Worm (Caenorhabditis elegans): ENCODE data around the gene gcsh-1.

Gene gcsh-1

DNA sequence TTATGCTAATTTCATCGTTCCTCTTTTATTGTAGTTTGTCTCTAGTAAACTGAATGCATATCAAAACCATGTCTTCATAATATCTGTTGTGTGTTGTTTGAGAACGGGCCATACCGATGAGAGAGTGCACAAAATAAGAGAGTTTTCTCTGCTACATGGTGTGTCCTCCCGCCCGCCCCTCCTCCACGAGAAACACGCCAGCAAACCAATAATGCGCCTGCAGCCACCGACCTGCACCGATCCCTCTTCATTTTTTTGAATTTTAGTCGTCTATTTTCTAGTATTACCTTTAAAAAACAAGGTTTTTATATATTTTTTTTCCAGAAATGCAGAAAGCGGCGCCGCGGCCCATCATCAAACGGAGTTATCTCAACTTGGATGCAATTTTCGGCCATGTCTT is 34.6 kb downstream of the gcsh-1 start, which contains the start of gene gfi-3 (continued):
- TF ChIP-seq daf-12 (tag; optimal IDR thresholded peaks at IDR 0.05), result no peak
- no peak for TF ChIP-seq unc-39 (tag; optimal IDR thresholded peaks at IDR 0.05)
- TF ChIP-seq aha-1 (tag), result peak; percentile 95
- peak; percentile 64 for TF ChIP-seq mxl-3 (GFP tag; optimal IDR thresholded peaks at IDR 0.05)
- no peak for TF ChIP-seq daf-19 (GFP tag; conservative IDR thresholded peaks at IDR 0.05)
- peak; percentile 12 for TF ChIP-seq spr-3 (GFP tag; optimal IDR thresholded peaks at IDR 0.05)
- TF ChIP-seq tag-97 (GFP tag; IDR thresholded peaks at IDR 0.05), result no peak
- no peak for TF ChIP-seq snpc-1.2 (GFP tag; IDR thresholded peaks at IDR 0.05)
- peak; percentile 77 for TF ChIP-seq T26A8.4 (GFP tag; IDR thresholded peaks at IDR 0.05)
- TF ChIP-seq lin-13 (GFP tag; optimal IDR thresholded peaks at IDR 0.05), result peak; percentile 61
- TF ChIP-seq mep-1 (tag; optimal IDR thresholded peaks at IDR 0.05), result peak; percentile 92
- no peak for TF ChIP-seq lir-3 (tag; optimal IDR thresholded peaks at IDR 0.05)
- no peak for TF ChIP-seq nhr-237 (tag; optimal IDR thresholded peaks at IDR 0.05)
- peak; percentile 72 for TF ChIP-seq ctbp-1 (GFP tag; IDR thresholded peaks at IDR 0.05)
- TF ChIP-seq nhr-28 (tag; optimal IDR thresholded peaks at IDR 0.05), result peak; percentile 67
- peak; percentile 61; the same call in 1 of the 2 replicates for TF ChIP-seq tra-1 (GFP tag; IDR thresholded peaks at IDR 0.05)
- no peak for TF ChIP-seq F26F4.8 (GFP tag; conservative IDR thresholded peaks at IDR 0.05)
- peak; percentile 30 for TF ChIP-seq nhr-77 (tag; optimal IDR thresholded peaks at IDR 0.05)
- peak; percentile 53 for TF ChIP-seq F37D6.2 (tag; optimal IDR thresholded peaks at IDR 0.05)
- TF ChIP-seq F10B5.3 (tag; optimal IDR thresholded peaks at IDR 0.05), result no peak
- TF ChIP-seq spr-1 (tag; optimal IDR thresholded peaks at IDR 0.05), result peak; percentile 46
- TF ChIP-seq gei-8 (GFP tag; optimal IDR thresholded peaks at IDR 0.05), result no peak
- no peak for TF ChIP-seq mdt-29 (GFP tag; IDR thresholded peaks at IDR 0.05)
- no peak for TF ChIP-seq Y105C5A.15 (GFP tag; IDR thresholded peaks at IDR 0.05)
- peak; percentile 45 for TF ChIP-seq ztf-7 (tag; optimal IDR thresholded peaks at IDR 0.05)
- TF ChIP-seq unc-62 (GFP tag; optimal IDR thresholded peaks at IDR 0.05 in 1 of 2), result no peak
- no peak for TF ChIP-seq unc-62 (tag; optimal IDR thresholded peaks at IDR 0.05)
- TF ChIP-seq pqm-1 (tag; optimal IDR thresholded peaks at IDR 0.05), result no peak
- no peak for TF ChIP-seq ceh-82 (tag; optimal IDR thresholded peaks at IDR 0.05)
- TF ChIP-seq nhr-42 (GFP tag; IDR thresholded peaks at IDR 0.05), result peak; percentile 74; the same call in 1 of the 2 replicates
- peak; percentile 67 for TF ChIP-seq duxl-1 (tag; optimal IDR thresholded peaks at IDR 0.05; ENCODE audit: poor library complexity)
- no peak for TF ChIP-seq ceh-62 (tag; optimal IDR thresholded peaks at IDR 0.05)
- TF ChIP-seq T20F7.1 (GFP tag; optimal IDR thresholded peaks at IDR 0.05), result no peak
- no peak for TF ChIP-seq lin-39 (tag; optimal IDR thresholded peaks at IDR 0.05)
- TF ChIP-seq ceh-32 (tag; optimal IDR thresholded peaks at IDR 0.05; ENCODE audit: poor library complexity), result no peak

DNA sequence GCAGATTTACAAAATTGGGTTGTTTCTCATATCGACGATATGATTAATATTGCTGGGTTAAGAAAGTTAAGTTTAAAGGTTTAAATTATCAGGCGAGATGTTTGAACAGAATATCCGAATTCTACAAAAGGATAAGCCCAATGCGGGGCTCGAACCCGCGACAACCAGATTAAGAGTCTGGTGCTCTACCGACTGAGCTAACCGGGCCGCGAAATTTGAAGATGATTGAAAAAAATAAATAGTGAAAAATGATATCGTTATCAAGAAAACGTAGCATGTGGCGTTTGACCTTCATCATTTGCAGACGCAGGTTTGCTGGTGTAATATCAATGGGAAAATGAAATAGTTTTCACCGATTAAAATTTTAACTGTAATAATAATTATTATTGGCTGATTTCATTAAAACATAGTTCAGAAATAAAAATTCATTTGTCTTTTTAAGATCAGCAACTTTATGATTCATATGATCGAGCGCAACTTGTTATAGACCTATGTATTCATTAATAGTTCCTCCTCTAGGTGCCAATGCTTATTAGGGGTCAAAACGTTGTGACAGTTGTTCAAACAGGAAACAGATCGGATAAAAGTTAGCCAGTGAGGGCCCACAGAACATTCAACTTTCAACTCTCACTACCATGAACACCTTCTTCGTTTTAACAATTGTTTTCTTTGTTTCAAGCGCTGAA is 36.0 kb downstream of the gcsh-1 start, which contains the start of gene M163.11:
M163.11 (plus strand) TSS at position 636 of the 686 bp plus-strand sequence.
- TF ChIP-seq nhr-41 (GFP tag; IDR thresholded peaks at IDR 0.05) (peak; percentile 73; the same call in 1 of the 2 replicates), vab-7 (GFP tag; IDR thresholded peaks at IDR 0.05) (peak; percentile 78), dmd-9 (GFP tag; IDR thresholded peaks at IDR 0.05) (no peak), aly-2 (tag; optimal IDR thresholded peaks at IDR 0.05) (no peak), lin-38 (GFP tag; IDR thresholded peaks at IDR 0.05) (no peak; the same call in 1 of the 2 replicates), lin-13 (GFP tag; optimal IDR thresholded peaks at IDR 0.05) (peak; percentile 27), Y105C5A.15 (GFP tag; IDR thresholded peaks at IDR 0.05) (peak; percentile 83), mdt-29 (GFP tag; IDR thresholded peaks at IDR 0.05) (peak; percentile 70), ztf-11 (tag; optimal IDR thresholded peaks at IDR 0.05) (no peak), zag-1 (tag; optimal IDR thresholded peaks at IDR 0.05) (no peak), lim-7 (GFP tag; IDR thresholded peaks at IDR 0.05) (peak; percentile 81), nhr-28 (tag; optimal IDR thresholded peaks at IDR 0.05) (peak; percentile 24), dve-1 (tag; optimal IDR thresholded peaks at IDR 0.05; ENCODE audit: insufficient read depth) (peak; percentile 39), ceh-44 (GFP tag; IDR thresholded peaks at IDR 0.05) (peak; percentile 26; the same call in 1 of the 2 replicates), Y5F2A.4 (GFP tag; optimal IDR thresholded peaks at IDR 0.05) (peak; percentile 16), ceh-62 (tag; optimal IDR thresholded peaks at IDR 0.05) (no peak), nhr-111 (GFP tag; optimal IDR thresholded peaks at IDR 0.05) (no peak), dmd-8 (GFP tag; IDR thresholded peaks at IDR 0.05) (peak; percentile 80), daf-19 (GFP tag; conservative IDR thresholded peaks at IDR 0.05) (0 out of 2 replicates have a peak, but pooled peaks have one; percentile 21), unc-62 (GFP tag; optimal IDR thresholded peaks at IDR 0.05 in 1 of 2) (peak in 1 of 2 experiments; percentile 39), unc-62 (tag; optimal IDR thresholded peaks at IDR 0.05) (no peak), ZK337.2 (GFP tag; IDR thresholded peaks at IDR 0.05) (peak; percentile 75; the same call in 1 of the 2 replicates), hlh-11 (tag; optimal IDR thresholded peaks at IDR 0.05) (peak; percentile 25), madf-5 (GFP tag; IDR thresholded peaks at IDR 0.05) (peak; percentile 36 to 72; a peak in 2 of 4 replicates)

Data from whole organism, L4 larva.